Worm (Caenorhabditis elegans) whole organism, L4 larva: Measurements from ENCODE around the gene urb-1.

Experiments used
- F44E2.7 ChIP-seq: fragments of 200-800 bp; sonication (Bioruptor generic); IDR thresholded peaks from 2 replicates; pipeline ENCODE4 v2.1.2; 2022; ENCODE audit warnings: missing genetic modification characterization, missing compliant biosample characterization
- T20F7.1 ChIP-seq: fragments of 200-800 bp; sonication (Bioruptor generic); optimal IDR thresholded peaks from 2 replicates; lab custom pipeline; 2018; ENCODE audit warnings: mild to moderate bottlenecking, missing genetic modification characterization, missing compliant biosample characterization
- T26A8.4 ChIP-seq: fragments of 200-800 bp; sonication (Bioruptor generic); IDR thresholded peaks from 2 replicates; pipeline ENCODE4 v1.3.6; 2022; ENCODE audit warnings: missing genetic modification characterization, missing compliant biosample characterization
- Y105C5A.15 ChIP-seq: fragments of 200-800 bp; sonication (Bioruptor generic); IDR thresholded peaks from 2 replicates; pipeline ENCODE4 v1.3.6; 2022; ENCODE audit warnings: missing genetic modification characterization, missing compliant biosample characterization
- Y48G9A.11 ChIP-seq: fragments of 200-800 bp; sonication (Bioruptor generic); IDR thresholded peaks from 2 replicates; pipeline ENCODE4 v1.3.6; 2022; ENCODE audit warnings: missing genetic modification reagents, missing genetic modification characterization, missing compliant biosample characterization
- aha-1 ChIP-seq: fragments of 150-350 bp; peaks from one replicate; lab custom pipeline; 2014; ENCODE audit warnings: missing biosample characterization, missing genetic modification characterization
- ama-1 ChIP-seq: fragments of 150-350 bp; optimal IDR thresholded peaks from 2 replicates; lab custom pipeline; 2014; ENCODE audit warnings: inconsistent platforms, mixed read lengths
- ceh-20 ChIP-seq: fragments of 200-800 bp; sonication (Bioruptor generic); IDR thresholded peaks from 2 replicates; pipeline ENCODE4 v1.3.6; 2022; ENCODE audit warnings: missing genetic modification reagents, missing genetic modification characterization, missing compliant biosample characterization
- ceh-44 ChIP-seq: fragments of 200-800 bp; sonication (Bioruptor generic); IDR thresholded peaks from 2 replicates; pipeline ENCODE4 v1.3.6; 2022; ENCODE audit warnings: missing genetic modification reagents, missing genetic modification characterization, missing compliant biosample characterization
- ceh-62 ChIP-seq: sonication (generic microtip); optimal IDR thresholded peaks from 2 replicates; lab custom pipeline; 2017; ENCODE audit warnings: missing biosample characterization, missing genetic modification characterization
- ctbp-1 ChIP-seq: fragments of 200-800 bp; sonication (Bioruptor generic); IDR thresholded peaks from 2 replicates; pipeline ENCODE4 v1.3.6; 2022; ENCODE audit warnings: missing genetic modification reagents, missing genetic modification characterization, missing compliant biosample characterization
- daf-16 ChIP-seq, 3 experiments: sonication (generic microtip); optimal IDR thresholded peaks; 2 replicates each; lab custom pipeline; 2016 to 2017; ENCODE audit warnings: missing genetic modification characterization in 3 of 3, missing genetic modification reagents in 3 of 3, mild to moderate bottlenecking in 2 of 3, missing compliant biosample characterization in 2 of 3, missing biosample characterization in 1 of 3, moderate library complexity in 1 of 3
- dmd-6 ChIP-seq: fragments of 200-800 bp; sonication (Bioruptor generic); IDR thresholded peaks from 2 replicates; pipeline ENCODE4 v1.3.6; 2022; ENCODE audit warnings: missing genetic modification reagents, missing genetic modification characterization, missing compliant biosample characterization
- dmd-9 ChIP-seq: fragments of 200-800 bp; sonication (Bioruptor generic); IDR thresholded peaks from 2 replicates; pipeline ENCODE4 v1.3.6; 2022; ENCODE audit warnings: missing genetic modification reagents, missing genetic modification characterization, missing compliant biosample characterization
- dpl-1 ChIP-seq: fragments of 150-350 bp; optimal IDR thresholded peaks from 2 replicates; lab custom pipeline; 2014; ENCODE audit warnings: missing biosample characterization, missing genetic modification reagents, missing genetic modification characterization
- dve-1 ChIP-seq: sonication (generic microtip); optimal IDR thresholded peaks from 2 replicates; lab custom pipeline; 2017; ENCODE audit warnings: antibody characterized with exemption, mild to moderate bottlenecking, missing genetic modification characterization, missing compliant biosample characterization; ENCODE audit not compliant: insufficient read depth
- gei-8 ChIP-seq: fragments of 200-800 bp; sonication (Bioruptor generic); optimal IDR thresholded peaks from 2 replicates; lab custom pipeline; 2018; ENCODE audit warnings: mild to moderate bottlenecking, missing genetic modification characterization, missing compliant biosample characterization
- hlh-11 ChIP-seq: fragments of 200-800 bp; sonication (Bioruptor generic); optimal IDR thresholded peaks from 2 replicates; lab custom pipeline; 2018; ENCODE audit warnings: mild to moderate bottlenecking, missing genetic modification characterization, missing compliant biosample characterization
- hlh-30 ChIP-seq: sonication (generic microtip); optimal IDR thresholded peaks from 2 replicates; lab custom pipeline; 2017; ENCODE audit warnings: antibody characterized with exemption, mild to moderate bottlenecking, missing genetic modification characterization, missing compliant biosample characterization; ENCODE audit not compliant: insufficient read depth
- lin-1 ChIP-seq: fragments of 200-800 bp; sonication (Bioruptor generic); IDR thresholded peaks from 2 replicates; pipeline ENCODE4 v1.3.6; 2022; ENCODE audit warnings: missing genetic modification reagents, missing genetic modification characterization, missing compliant biosample characterization
- lin-38 ChIP-seq: fragments of 200-800 bp; sonication (Bioruptor generic); IDR thresholded peaks from 2 replicates; pipeline ENCODE4 v1.3.6; 2022; ENCODE audit warnings: missing genetic modification reagents, missing genetic modification characterization, missing compliant biosample characterization
- lsy-2 ChIP-seq, 2 experiments: fragments of 150-350 bp in 1 of 2; sonication (generic microtip) in 1 of 2; optimal IDR thresholded peaks; 2 replicates each; lab custom pipeline; 2014 to 2017; ENCODE audit warnings: missing biosample characterization in 2 of 2, missing genetic modification characterization in 2 of 2
- madf-5 ChIP-seq, 2 experiments: fragments of 200-800 bp; sonication (Bioruptor generic); IDR thresholded peaks; 2 replicates each; pipeline ENCODE4 v1.3.6; 2022; ENCODE audit warnings: missing compliant biosample characterization in 2 of 2, missing genetic modification characterization in 2 of 2
- madf-9 ChIP-seq: fragments of 200-800 bp; sonication (Bioruptor generic); conservative IDR thresholded peaks from 2 replicates; pipeline ENCODE4 v1.3.6; 2022; ENCODE audit warnings: missing genetic modification reagents, missing genetic modification characterization, missing compliant biosample characterization
- mdl-1 ChIP-seq, 2 experiments: fragments of 150-350 bp in 1 of 2; sonication (generic microtip) in 1 of 2; optimal IDR thresholded peaks; 2 replicates each; lab custom pipeline; 2014 to 2017; ENCODE audit warnings: missing biosample characterization in 2 of 2, missing genetic modification characterization in 2 of 2
- mep-1 ChIP-seq: fragments of 150-350 bp; sonication (generic microtip); optimal IDR thresholded peaks from 3 replicates; lab custom pipeline; 2014; ENCODE audit warnings: missing biosample characterization, missing genetic modification characterization
- mes-2 ChIP-seq: sonication (generic microtip); optimal IDR thresholded peaks from 2 replicates; lab custom pipeline; 2016; ENCODE audit warnings: missing genotype, mild to moderate bottlenecking, missing genetic modification characterization, missing compliant biosample characterization; ENCODE audit not compliant: poor library complexity, severe bottlenecking
- mxl-2 ChIP-seq: fragments of 200-800 bp; sonication (Bioruptor generic); conservative IDR thresholded peaks from 2 replicates; pipeline ENCODE4 v1.3.6; 2022; ENCODE audit warnings: missing genetic modification reagents, missing genetic modification characterization, missing compliant biosample characterization
- mxl-3 ChIP-seq: fragments of 200-800 bp; sonication (Bioruptor generic); optimal IDR thresholded peaks from 2 replicates; lab custom pipeline; 2018; ENCODE audit warnings: mild to moderate bottlenecking, missing genetic modification characterization, missing compliant biosample characterization
- nhr-102 ChIP-seq: sonication (generic microtip); optimal IDR thresholded peaks from 2 replicates; lab custom pipeline; 2016; ENCODE audit warnings: mild to moderate bottlenecking, missing genetic modification characterization, moderate library complexity, missing compliant biosample characterization
- nhr-111 ChIP-seq: fragments of 200-800 bp; sonication (Bioruptor generic); optimal IDR thresholded peaks from 2 replicates; lab custom pipeline; 2018; ENCODE audit warnings: mild to moderate bottlenecking, missing genetic modification characterization, missing compliant biosample characterization
- nhr-28 ChIP-seq: fragments of 150-350 bp; optimal IDR thresholded peaks from 2 replicates; lab custom pipeline; 2014; ENCODE audit warnings: missing biosample characterization, missing genetic modification characterization
- nhr-48 ChIP-seq: sonication (generic microtip); optimal IDR thresholded peaks from 2 replicates; lab custom pipeline; 2016; ENCODE audit warnings: mild to moderate bottlenecking, missing genetic modification characterization, missing compliant biosample characterization
- nhr-6 ChIP-seq: fragments of 150-350 bp; optimal IDR thresholded peaks from 2 replicates; lab custom pipeline; 2014; ENCODE audit warnings: missing biosample characterization, missing genetic modification characterization
- nhr-77 ChIP-seq: fragments of 150-350 bp; optimal IDR thresholded peaks from 2 replicates; lab custom pipeline; 2014; ENCODE audit warnings: missing biosample characterization, missing genetic modification characterization
- php-3 ChIP-seq: fragments of 200-800 bp; sonication (Bioruptor generic); IDR thresholded peaks from 2 replicates; pipeline ENCODE4 v1.3.6; 2022; ENCODE audit warnings: missing genetic modification reagents, missing genetic modification characterization, missing compliant biosample characterization
- pqm-1 ChIP-seq: sonication (generic microtip); optimal IDR thresholded peaks from 2 replicates; lab custom pipeline; 2017; ENCODE audit warnings: missing biosample characterization, missing genetic modification characterization
- sdz-12 ChIP-seq: fragments of 200-800 bp; sonication (Bioruptor generic); optimal IDR thresholded peaks from 2 replicates; lab custom pipeline; 2018; ENCODE audit warnings: mild to moderate bottlenecking, missing genetic modification characterization, missing compliant biosample characterization
- snpc-1.2 ChIP-seq: fragments of 200-800 bp; sonication (Bioruptor generic); IDR thresholded peaks from 2 replicates; pipeline ENCODE4 v1.3.6; 2022; ENCODE audit warnings: missing genetic modification reagents, missing genetic modification characterization, missing compliant biosample characterization
- snpc-4 ChIP-seq: fragments of 150-350 bp; optimal IDR thresholded peaks from 2 replicates; lab custom pipeline; 2014; ENCODE audit warnings: missing biosample characterization, missing genetic modification characterization
- tra-1 ChIP-seq: fragments of 200-800 bp; sonication (Bioruptor generic); IDR thresholded peaks from 2 replicates; pipeline ENCODE4 v1.3.6; 2022; ENCODE audit warnings: missing genetic modification reagents, missing genetic modification characterization, missing compliant biosample characterization
- unc-39 ChIP-seq: sonication (generic microtip); optimal IDR thresholded peaks from 2 replicates; lab custom pipeline; 2017; ENCODE audit warnings: missing biosample characterization, missing genetic modification characterization
- unc-62 ChIP-seq, 3 experiments: fragments of 150-350 bp in 1 of 3; sonication (generic microtip); optimal IDR thresholded peaks in 2 of 3; peaks in 1 of 3; 1 replicate in 1 of 3; 2 replicates in 2 of 3; lab custom pipeline; 2014 to 2017; ENCODE audit warnings: missing biosample characterization in 3 of 3, missing genetic modification characterization in 3 of 3, missing genetic modification reagents in 3 of 3, missing genotype in 1 of 3
- vab-7 ChIP-seq: fragments of 200-800 bp; sonication (Bioruptor generic); IDR thresholded peaks from 2 replicates; pipeline ENCODE4 v1.3.6; 2022; ENCODE audit warnings: missing genetic modification reagents, missing genetic modification characterization, missing compliant biosample characterization
- zfp-3 ChIP-seq: fragments of 200-800 bp; sonication (Bioruptor generic); conservative IDR thresholded peaks from 2 replicates; pipeline ENCODE4 v1.3.6; 2022; ENCODE audit warnings: missing genetic modification reagents, missing genetic modification characterization, missing compliant biosample characterization

Gene urb-1

ce11 chrV:6411161-6411560, 12.8 kb downstream of the urb-1 start:
- TF ChIP-seq gei-8 (GFP tag; lab: Kevin White, UChicago) (no peak), mdl-1 (tag; optimal IDR thresholded peaks at IDR 0.05; lab: Kevin White, UChicago) (peak in 1 of 2 experiments; percentile 75), hlh-30 (peak; percentile 50), F44E2.7 (GFP tag; lab: Robert Waterston, UW) (no peak), lsy-2 (tag; optimal IDR thresholded peaks at IDR 0.05; lab: Kevin White, UChicago) (peak in 1 of 2 experiments; percentile 38), aha-1 (tag; lab: Kevin White, UChicago) (no peak), nhr-48 (tag; lab: Kevin White, UChicago) (peak; percentile 37), snpc-4 (tag; lab: Kevin White, UChicago) (no peak), mep-1 (tag; lab: Kevin White, UChicago) (peak; percentile 21), zfp-3 (GFP tag; lab: Robert Waterston, UW) (no peak), nhr-28 (tag; lab: Kevin White, UChicago) (peak; percentile 91), snpc-1.2 (no peak), nhr-102 (tag; lab: Kevin White, UChicago) (peak; percentile 31), lin-1 (GFP tag; lab: Robert Waterston, UW) (0 out of 2 replicates have a peak, but pooled peaks have one; percentile 11), pqm-1 (tag; lab: Kevin White, UChicago) (peak; percentile 84), ceh-20 (GFP tag; lab: Robert Waterston, UW) (peak; percentile 68), dmd-6 (GFP tag; lab: Robert Waterston, UW) (peak; percentile 93), dpl-1 (no peak), dve-1 (tag; lab: Kevin White, UChicago) (peak; percentile 74), vab-7 (GFP tag; lab: Robert Waterston, UW) (no peak), mxl-3 (GFP tag; lab: Kevin White, UChicago) (peak; percentile 17), T20F7.1 (peak; percentile 31), daf-16 (GFP tag; optimal IDR thresholded peaks at IDR 0.05; lab: Kevin White, UChicago) (no peak), daf-16 (tag; optimal IDR thresholded peaks at IDR 0.05; lab: Kevin White, UChicago) (peak; percentile 34), hlh-11 (tag; lab: Kevin White, UChicago) (peak; percentile 72), unc-62 (GFP tag; optimal IDR thresholded peaks at IDR 0.05 in 1 of 2; lab: Kevin White, UChicago) (peak in 1 of 2 experiments; percentile 25), unc-62 (tag; optimal IDR thresholded peaks at IDR 0.05; lab: Kevin White, UChicago) (no peak), nhr-77 (tag; lab: Kevin White, UChicago) (peak; percentile 54), tra-1 (GFP tag; lab: Robert Waterston, UW) (peak; percentile 67; the same call in 1 of the 2 replicates), php-3 (peak; percentile 99)

ce11 chrV:6408733-6409227, 15.2 kb downstream of the urb-1 start, which contains the start of gene bcf-1:
TSS of gene bcf-1 (minus strand) at chrV:6408783.
- TF ChIP-seq pqm-1 (tag; lab: Kevin White, UChicago) (peak; percentile 79), dmd-6 (GFP tag; lab: Robert Waterston, UW) (peak; percentile 63), hlh-11 (tag; lab: Kevin White, UChicago) (peak; percentile 33), nhr-28 (tag; lab: Kevin White, UChicago) (peak; percentile 29), tra-1 (GFP tag; lab: Robert Waterston, UW) (no peak), php-3 (0 out of 2 replicates have a peak, but pooled peaks have one; percentile 52)

- no peak for TF ChIP-seq Y48G9A.11
- peak; percentile 93 for TF ChIP-seq php-3
- no peak for TF ChIP-seq ctbp-1 (GFP tag; lab: Robert Waterston, UW)
- no peak for TF ChIP-seq sdz-12 (GFP tag; lab: Kevin White, UChicago)
- no peak for TF ChIP-seq Y105C5A.15 (GFP tag; lab: Robert Waterston, UW)
- TF ChIP-seq unc-39 (tag; lab: Kevin White, UChicago), result no peak
- no peak for TF ChIP-seq ceh-62 (tag; lab: Kevin White, UChicago)
- TF ChIP-seq nhr-111 (GFP tag; lab: Kevin White, UChicago), result no peak
- TF ChIP-seq dmd-9, result no peak
- TF ChIP-seq mes-2 (tag; lab: Kevin White, UChicago), result peak; percentile 43
- no peak for TF ChIP-seq madf-9 (GFP tag; lab: Robert Waterston, UW)
- no peak for TF ChIP-seq T26A8.4 (GFP tag; lab: Robert Waterston, UW)
- no peak for TF ChIP-seq ceh-44 (GFP tag; lab: Robert Waterston, UW)
- no peak for TF ChIP-seq snpc-1.2
- no peak for TF ChIP-seq nhr-6
- TF ChIP-seq nhr-102 (tag; lab: Kevin White, UChicago), result peak; percentile 5
- TF ChIP-seq daf-16 (GFP tag; optimal IDR thresholded peaks at IDR 0.05; lab: Kevin White, UChicago), result no peak
- TF ChIP-seq daf-16 (tag; optimal IDR thresholded peaks at IDR 0.05; lab: Kevin White, UChicago), result peak; percentile 87
- no peak for TF ChIP-seq T20F7.1
- TF ChIP-seq mxl-2 (GFP tag; lab: Robert Waterston, UW), result no peak
- TF ChIP-seq ama-1 (lab: Kevin White, UChicago), result no peak
- TF ChIP-seq madf-5 (GFP tag; IDR thresholded peaks at IDR 0.05; lab: Robert Waterston, UW), result no peak
- TF ChIP-seq lin-38 (GFP tag; lab: Robert Waterston, UW), result no peak
Measured at ce11 chrV:6407587-6407986, 16.4 kb downstream of the urb-1 start.
